Worm (Caenorhabditis elegans) whole organism, L4 larva: Measurements from ENCODE around the gene ser-2.

Experiments used
- F44E2.7 ChIP-seq: fragments of 200-800 bp; sonication (Bioruptor generic); IDR thresholded peaks from 2 replicates; pipeline ENCODE4 v2.1.2; 2022; ENCODE audit warnings: missing genetic modification characterization, missing compliant biosample characterization
- R02D3.7 ChIP-seq: fragments of 150-350 bp; sonication (generic microtip); optimal IDR thresholded peaks from 3 replicates; lab custom pipeline; 2014; ENCODE audit warnings: missing biosample characterization, missing genetic modification characterization
- Y105C5A.15 ChIP-seq: fragments of 200-800 bp; sonication (Bioruptor generic); IDR thresholded peaks from 2 replicates; pipeline ENCODE4 v1.3.6; 2022; ENCODE audit warnings: missing genetic modification characterization, missing compliant biosample characterization
- ZK337.2 ChIP-seq: fragments of 200-800 bp; sonication (Bioruptor generic); IDR thresholded peaks from 2 replicates; pipeline ENCODE4 v1.3.6; 2022; ENCODE audit warnings: missing genetic modification reagents, missing genetic modification characterization, missing compliant biosample characterization
- aha-1 ChIP-seq: fragments of 150-350 bp; peaks from one replicate; lab custom pipeline; 2014; ENCODE audit warnings: missing biosample characterization, missing genetic modification characterization
- ceh-20 ChIP-seq: fragments of 200-800 bp; sonication (Bioruptor generic); IDR thresholded peaks from 2 replicates; pipeline ENCODE4 v1.3.6; 2022; ENCODE audit warnings: missing genetic modification reagents, missing genetic modification characterization, missing compliant biosample characterization
- ceh-32 ChIP-seq: sonication (generic microtip); optimal IDR thresholded peaks from 2 replicates; lab custom pipeline; 2016; ENCODE audit warnings: mild to moderate bottlenecking, missing genetic modification characterization, missing compliant biosample characterization; ENCODE audit not compliant: poor library complexity
- ceh-44 ChIP-seq: fragments of 200-800 bp; sonication (Bioruptor generic); IDR thresholded peaks from 2 replicates; pipeline ENCODE4 v1.3.6; 2022; ENCODE audit warnings: missing genetic modification reagents, missing genetic modification characterization, missing compliant biosample characterization
- ceh-62 ChIP-seq: sonication (generic microtip); optimal IDR thresholded peaks from 2 replicates; lab custom pipeline; 2017; ENCODE audit warnings: missing biosample characterization, missing genetic modification characterization
- ceh-82 ChIP-seq: sonication (generic microtip); optimal IDR thresholded peaks from 2 replicates; lab custom pipeline; 2017; ENCODE audit warnings: missing biosample characterization, missing genetic modification characterization
- ctbp-1 ChIP-seq: fragments of 200-800 bp; sonication (Bioruptor generic); IDR thresholded peaks from 2 replicates; pipeline ENCODE4 v1.3.6; 2022; ENCODE audit warnings: missing genetic modification reagents, missing genetic modification characterization, missing compliant biosample characterization
- daf-16 ChIP-seq, 3 experiments: sonication (generic microtip); optimal IDR thresholded peaks; 2 replicates each; lab custom pipeline; 2016 to 2017; ENCODE audit warnings: missing genetic modification characterization in 3 of 3, missing genetic modification reagents in 3 of 3, mild to moderate bottlenecking in 2 of 3, missing compliant biosample characterization in 2 of 3, missing biosample characterization in 1 of 3, moderate library complexity in 1 of 3
- daf-19 ChIP-seq: fragments of 200-800 bp; sonication (Bioruptor generic); conservative IDR thresholded peaks from 2 replicates; pipeline ENCODE4 v1.3.6; 2022; ENCODE audit warnings: missing genetic modification characterization, missing compliant biosample characterization
- daf-8 ChIP-seq: fragments of 200-800 bp; sonication (Bioruptor generic); IDR thresholded peaks from 2 replicates; pipeline ENCODE4 v1.3.6; 2022; ENCODE audit warnings: missing genetic modification characterization, missing compliant biosample characterization
- dmd-6 ChIP-seq: fragments of 200-800 bp; sonication (Bioruptor generic); IDR thresholded peaks from 2 replicates; pipeline ENCODE4 v1.3.6; 2022; ENCODE audit warnings: missing genetic modification reagents, missing genetic modification characterization, missing compliant biosample characterization
- dmd-8 ChIP-seq: fragments of 200-800 bp; sonication (Bioruptor generic); IDR thresholded peaks from 2 replicates; pipeline ENCODE4 v1.3.6; 2022; ENCODE audit warnings: missing genetic modification characterization, missing compliant biosample characterization
- dmd-9 ChIP-seq: fragments of 200-800 bp; sonication (Bioruptor generic); IDR thresholded peaks from 2 replicates; pipeline ENCODE4 v1.3.6; 2022; ENCODE audit warnings: missing genetic modification reagents, missing genetic modification characterization, missing compliant biosample characterization
- duxl-1 ChIP-seq: sonication (generic microtip); optimal IDR thresholded peaks from 2 replicates; lab custom pipeline; 2016; ENCODE audit warnings: mild to moderate bottlenecking, missing genetic modification characterization, moderate library complexity, missing compliant biosample characterization; ENCODE audit not compliant: poor library complexity
- egl-27 ChIP-seq: sonication (generic microtip); optimal IDR thresholded peaks from 3 replicates; lab custom pipeline; 2017; ENCODE audit warnings: missing biosample characterization, missing genetic modification reagents, missing genetic modification characterization
- hif-1 ChIP-seq, 2 experiments: sonication (generic microtip); optimal IDR thresholded peaks; 2 replicates each; lab custom pipeline; 2016 to 2017; ENCODE audit warnings: missing compliant biosample characterization in 2 of 2, missing genetic modification characterization in 2 of 2, missing genetic modification reagents in 2 of 2, missing genotype in 2 of 2, mild to moderate bottlenecking in 1 of 2
- hlh-11 ChIP-seq: fragments of 200-800 bp; sonication (Bioruptor generic); optimal IDR thresholded peaks from 2 replicates; lab custom pipeline; 2018; ENCODE audit warnings: mild to moderate bottlenecking, missing genetic modification characterization, missing compliant biosample characterization
- hlh-30 ChIP-seq: sonication (generic microtip); optimal IDR thresholded peaks from 2 replicates; lab custom pipeline; 2017; ENCODE audit warnings: antibody characterized with exemption, mild to moderate bottlenecking, missing genetic modification characterization, missing compliant biosample characterization; ENCODE audit not compliant: insufficient read depth
- lin-38 ChIP-seq: fragments of 200-800 bp; sonication (Bioruptor generic); IDR thresholded peaks from 2 replicates; pipeline ENCODE4 v1.3.6; 2022; ENCODE audit warnings: missing genetic modification reagents, missing genetic modification characterization, missing compliant biosample characterization
- madf-5 ChIP-seq, 2 experiments: fragments of 200-800 bp; sonication (Bioruptor generic); IDR thresholded peaks; 2 replicates each; pipeline ENCODE4 v1.3.6; 2022; ENCODE audit warnings: missing compliant biosample characterization in 2 of 2, missing genetic modification characterization in 2 of 2
- mdl-1 ChIP-seq, 2 experiments: fragments of 150-350 bp in 1 of 2; sonication (generic microtip) in 1 of 2; optimal IDR thresholded peaks; 2 replicates each; lab custom pipeline; 2014 to 2017; ENCODE audit warnings: missing biosample characterization in 2 of 2, missing genetic modification characterization in 2 of 2
- mep-1 ChIP-seq: fragments of 150-350 bp; sonication (generic microtip); optimal IDR thresholded peaks from 3 replicates; lab custom pipeline; 2014; ENCODE audit warnings: missing biosample characterization, missing genetic modification characterization
- nhr-11 ChIP-seq: fragments of 150-350 bp; optimal IDR thresholded peaks from 2 replicates; lab custom pipeline; 2014; ENCODE audit warnings: missing biosample characterization, missing genetic modification characterization
- nhr-25 ChIP-seq: sonication (generic microtip); optimal IDR thresholded peaks from 2 replicates; lab custom pipeline; 2017; ENCODE audit warnings: missing genetic modification characterization, mild to moderate bottlenecking, missing compliant biosample characterization, antibody characterized with exemption, moderate library complexity, borderline replicate concordance; ENCODE audit not compliant: insufficient read depth
- nhr-28 ChIP-seq: fragments of 150-350 bp; optimal IDR thresholded peaks from 2 replicates; lab custom pipeline; 2014; ENCODE audit warnings: missing biosample characterization, missing genetic modification characterization
- spr-3 ChIP-seq: fragments of 200-800 bp; sonication (Bioruptor generic); optimal IDR thresholded peaks from 2 replicates; lab custom pipeline; 2018; ENCODE audit warnings: mild to moderate bottlenecking, missing genetic modification characterization, missing compliant biosample characterization
- tra-1 ChIP-seq: fragments of 200-800 bp; sonication (Bioruptor generic); IDR thresholded peaks from 2 replicates; pipeline ENCODE4 v1.3.6; 2022; ENCODE audit warnings: missing genetic modification reagents, missing genetic modification characterization, missing compliant biosample characterization
- unc-62 ChIP-seq, 3 experiments: fragments of 150-350 bp in 1 of 3; sonication (generic microtip); optimal IDR thresholded peaks in 2 of 3; peaks in 1 of 3; 1 replicate in 1 of 3; 2 replicates in 2 of 3; lab custom pipeline; 2014 to 2017; ENCODE audit warnings: missing biosample characterization in 3 of 3, missing genetic modification characterization in 3 of 3, missing genetic modification reagents in 3 of 3, missing genotype in 1 of 3
- vab-7 ChIP-seq: fragments of 200-800 bp; sonication (Bioruptor generic); IDR thresholded peaks from 2 replicates; pipeline ENCODE4 v1.3.6; 2022; ENCODE audit warnings: missing genetic modification reagents, missing genetic modification characterization, missing compliant biosample characterization
- zip-2 ChIP-seq: fragments of 150-350 bp; optimal IDR thresholded peaks from 2 replicates; lab custom pipeline; 2014; ENCODE audit warnings: missing biosample characterization, missing genetic modification characterization
- ztf-11 ChIP-seq: fragments of 150-350 bp; optimal IDR thresholded peaks from 2 replicates; lab custom pipeline; 2014; ENCODE audit warnings: missing biosample characterization, missing genetic modification characterization
- ztf-7 ChIP-seq: fragments of 150-350 bp; optimal IDR thresholded peaks from 2 replicates; lab custom pipeline; 2014; ENCODE audit warnings: missing biosample characterization, missing genetic modification characterization

ser-2 gene

ce11 chrX:15339807-15340596 lies 37.2 kb upstream of the ser-2 start, which contains the start of gene Y15E3A.5 (continued):
- TF ChIP-seq ceh-44 (GFP tag; lab: Robert Waterston, UW) = no peak
- TF ChIP-seq dmd-6 (GFP tag; lab: Robert Waterston, UW) = peak; percentile 59
- peak; percentile 86 for TF ChIP-seq aha-1 (tag; lab: Kevin White, UChicago)
- TF ChIP-seq ZK337.2 = no peak
- no peak for TF ChIP-seq Y105C5A.15
- TF ChIP-seq madf-5 (GFP tag; IDR thresholded peaks at IDR 0.05; lab: Robert Waterston, UW) = no peak
- no peak for TF ChIP-seq ceh-62 (tag; lab: Kevin White, UChicago)
- peak; percentile 81 for TF ChIP-seq mep-1 (tag; lab: Kevin White, UChicago)
- TF ChIP-seq hlh-11 (tag; lab: Kevin White, UChicago) = peak; percentile 53
- TF ChIP-seq egl-27 (tag; lab: Kevin White, UChicago) = no peak

- TF ChIP-seq dmd-8 (no peak), tra-1 (GFP tag; lab: Robert Waterston, UW) (no peak), mdl-1 (tag; optimal IDR thresholded peaks at IDR 0.05; lab: Kevin White, UChicago) (no peak), mep-1 (tag; lab: Kevin White, UChicago) (no peak), ceh-20 (GFP tag; lab: Robert Waterston, UW) (no peak), daf-16 (GFP tag; optimal IDR thresholded peaks at IDR 0.05; lab: Kevin White, UChicago) (peak in 1 of 2 experiments; percentile 36), daf-16 (tag; optimal IDR thresholded peaks at IDR 0.05; lab: Kevin White, UChicago) (no peak), hif-1 (tag; optimal IDR thresholded peaks at IDR 0.05; lab: Kevin White, UChicago) (peak in 1 of 2 experiments; percentile 77), lin-38 (GFP tag; lab: Robert Waterston, UW) (no peak), F44E2.7 (GFP tag; lab: Robert Waterston, UW) (no peak), R02D3.7 (tag; lab: Kevin White, UChicago) (no peak), dmd-9 (GFP tag; lab: Robert Waterston, UW) (no peak), daf-19 (GFP tag; lab: Robert Waterston, UW) (no peak), unc-62 (GFP tag; optimal IDR thresholded peaks at IDR 0.05 in 1 of 2; lab: Kevin White, UChicago) (no peak), unc-62 (tag; optimal IDR thresholded peaks at IDR 0.05; lab: Kevin White, UChicago) (no peak), zip-2 (tag; lab: Kevin White, UChicago) (no peak), ceh-82 (tag; lab: Kevin White, UChicago) (no peak), ctbp-1 (GFP tag; lab: Robert Waterston, UW) (no peak), nhr-11 (tag; lab: Kevin White, UChicago) (peak; percentile 37), vab-7 (GFP tag; lab: Robert Waterston, UW) (no peak), spr-3 (GFP tag; lab: Kevin White, UChicago) (no peak), nhr-28 (tag; lab: Kevin White, UChicago) (no peak), ztf-11 (tag; lab: Kevin White, UChicago) (no peak), daf-8 (GFP tag; lab: Robert Waterston, UW) (no peak), hlh-11 (tag; lab: Kevin White, UChicago) (peak; percentile 36), ztf-7 (tag; lab: Kevin White, UChicago) (no peak), ceh-32 (tag; lab: Kevin White, UChicago) (no peak), duxl-1 (no peak)
Observed at ce11 chrX:15338195-15338594, 35.4 kb upstream of the ser-2 start.

ce11 chrX:15336392-15336791 lies 33.6 kb upstream of the ser-2 start:
- TF ChIP-seq hlh-30 (tag; lab: Kevin White, UChicago) = no peak
- TF ChIP-seq nhr-25 (tag; lab: Kevin White, UChicago) = peak; percentile 11
